Worm (Caenorhabditis elegans): ENCODE measurements around the gene C54C6.4.
A peak's percentile ranks its signal among the peaks of the same experiment; 100 is the strongest.

The C54C6.4 gene

ce11 chrIII:3566785-3567184 is 13.3 kb downstream of the C54C6.4 start:
- peak; percentile 0 for TF ChIP-seq nfya-1 (tag; optimal IDR thresholded peaks at IDR 0.05; ENCODE audit: insufficient read depth)
- no peak for TF ChIP-seq nhr-28 (tag; optimal IDR thresholded peaks at IDR 0.05)

- TF ChIP-seq aly-2 (tag; optimal IDR thresholded peaks at IDR 0.05), result no peak
- no peak for TF ChIP-seq nhr-77 (tag; optimal IDR thresholded peaks at IDR 0.05)
- no peak for TF ChIP-seq ceh-82 (tag; optimal IDR thresholded peaks at IDR 0.05)
- no peak for TF ChIP-seq pha-4 (tag; optimal IDR thresholded peaks at IDR 0.05)
- no peak for TF ChIP-seq elt-2 (tag; optimal IDR thresholded peaks at IDR 0.05)
- no peak for TF ChIP-seq nhr-25 (tag; optimal IDR thresholded peaks at IDR 0.05)
- TF ChIP-seq nfya-1 (tag; optimal IDR thresholded peaks at IDR 0.05; ENCODE audit: insufficient read depth), result no peak
- no peak for TF ChIP-seq ztf-4 (tag; optimal IDR thresholded peaks at IDR 0.05)
- TF ChIP-seq nhr-67 (tag; optimal IDR thresholded peaks at IDR 0.05), result no peak
- TF ChIP-seq nhr-12 (tag; optimal IDR thresholded peaks at IDR 0.05), result no peak
Observed at ce11 chrIII:3569763-3570162, 16.3 kb downstream of the C54C6.4 start.

- peak; percentile 73 for TF ChIP-seq pqm-1 (tag; optimal IDR thresholded peaks at IDR 0.05)
- no peak for TF ChIP-seq nhr-23 (tag; optimal IDR thresholded peaks at IDR 0.05)
- TF ChIP-seq elt-2 (tag; optimal IDR thresholded peaks at IDR 0.05), result peak; percentile 78
Observed at ce11 chrIII:3571371-3571902, 18.0 kb downstream of the C54C6.4 start.

ce11 chrIII:3573281-3573680 is 19.8 kb downstream of the C54C6.4 start, which contains the start of gene nhr-6:
Gene nhr-6, plus strand, starts transcription at chrIII:3573581.
- no peak for TF ChIP-seq nhr-28 (tag; optimal IDR thresholded peaks at IDR 0.05)
- TF ChIP-seq zag-1 (tag; optimal IDR thresholded peaks at IDR 0.05), result no peak
- no peak for TF ChIP-seq nhr-25 (tag; optimal IDR thresholded peaks at IDR 0.05)
- TF ChIP-seq pqm-1 (tag; optimal IDR thresholded peaks at IDR 0.05), result no peak
- TF ChIP-seq nhr-67 (tag; optimal IDR thresholded peaks at IDR 0.05), result no peak
- no peak for TF ChIP-seq R02D3.7 (tag; optimal IDR thresholded peaks at IDR 0.05)
- no peak for TF ChIP-seq ZK546.5 (tag; optimal IDR thresholded peaks at IDR 0.05)
- TF ChIP-seq nhr-12 (tag; optimal IDR thresholded peaks at IDR 0.05), result no peak
- no peak for TF ChIP-seq ztf-4 (tag; optimal IDR thresholded peaks at IDR 0.05)
- no peak for TF ChIP-seq ceh-16 (tag; optimal IDR thresholded peaks at IDR 0.05)
- no peak for TF ChIP-seq unc-62 (GFP tag; optimal IDR thresholded peaks at IDR 0.05)

ce11 chrIII:3581636-3582035 is 28.2 kb downstream of the C54C6.4 start, which contains the start of gene C48D5.3:
Gene C48D5.3, minus strand, starts transcription at chrIII:3581736.
- TF ChIP-seq nfya-1 (tag; optimal IDR thresholded peaks at IDR 0.05; ENCODE audit: insufficient read depth), result no peak
- no peak for TF ChIP-seq nhr-23 (tag; optimal IDR thresholded peaks at IDR 0.05)
- TF ChIP-seq zag-1 (tag; optimal IDR thresholded peaks at IDR 0.05), result no peak
- TF ChIP-seq elt-2 (tag; optimal IDR thresholded peaks at IDR 0.05), result no peak
- TF ChIP-seq lsy-12 (tag; optimal IDR thresholded peaks at IDR 0.05), result no peak
- no peak for TF ChIP-seq nhr-77 (tag; optimal IDR thresholded peaks at IDR 0.05)
- no peak for TF ChIP-seq ZK546.5 (tag; optimal IDR thresholded peaks at IDR 0.05)
- TF ChIP-seq nhr-67 (tag; optimal IDR thresholded peaks at IDR 0.05), result no peak
- TF ChIP-seq ztf-4 (tag; optimal IDR thresholded peaks at IDR 0.05), result no peak
- TF ChIP-seq lin-39 (tag; optimal IDR thresholded peaks at IDR 0.05), result no peak
- TF ChIP-seq elt-3 (tag; optimal IDR thresholded peaks at IDR 0.05), result no peak
- TF ChIP-seq unc-39 (tag; optimal IDR thresholded peaks at IDR 0.05), result no peak
- no peak for TF ChIP-seq egl-27 (tag; optimal IDR thresholded peaks at IDR 0.05)

ce11 chrIII:3583341-3583740 is 29.9 kb downstream of the C54C6.4 start:
- TF ChIP-seq unc-39 (tag; optimal IDR thresholded peaks at IDR 0.05) (no peak), hmg-11 (tag; optimal IDR thresholded peaks at IDR 0.05) (peak; percentile 16)

ce11 chrIII:3588183-3588582 is 34.7 kb downstream of the C54C6.4 start:
- TF ChIP-seq lin-39 (tag; optimal IDR thresholded peaks at IDR 0.05) (no peak), snpc-4 (tag; optimal IDR thresholded peaks at IDR 0.05) (no peak), nhr-67 (tag; optimal IDR thresholded peaks at IDR 0.05) (no peak), jun-1 (tag; optimal IDR thresholded peaks at IDR 0.05) (no peak), elt-3 (tag; optimal IDR thresholded peaks at IDR 0.05) (no peak), mml-1 (tag; optimal IDR thresholded peaks at IDR 0.05) (no peak), tbx-2 (tag; optimal IDR thresholded peaks at IDR 0.05) (no peak), skn-1 (tag; optimal IDR thresholded peaks at IDR 0.05) (no peak), ZK546.5 (tag; optimal IDR thresholded peaks at IDR 0.05) (no peak), ceh-16 (tag; optimal IDR thresholded peaks at IDR 0.05) (no peak), elt-1 (tag; optimal IDR thresholded peaks at IDR 0.05) (no peak), elt-2 (tag; optimal IDR thresholded peaks at IDR 0.05) (no peak), ceh-28 (tag; optimal IDR thresholded peaks at IDR 0.05) (no peak), ceh-82 (tag; optimal IDR thresholded peaks at IDR 0.05) (no peak)

All from whole organism, L3 larva.